Fruit fly (Drosophila melanogaster) whole organism, adult: ENCODE measurements around the gene GstD6.
A peak's percentile ranks its signal among the peaks of the same experiment; 100 is the strongest.

ENCODE experiments used
- CG11617 ChIP-seq: fragments of 200-800 bp; sonication (Bioruptor generic); optimal IDR thresholded peaks from 2 replicates; lab custom pipeline; 2017; ENCODE audit warnings: mild to moderate bottlenecking, missing biosample characterization, missing genetic modification reagents, missing genetic modification characterization
- CG12768 ChIP-seq: fragments of 200-800 bp; sonication (Bioruptor generic); optimal IDR thresholded peaks from 2 replicates; lab custom pipeline; 2017; ENCODE audit warnings: missing biosample characterization, missing genetic modification characterization, mild to moderate bottlenecking, moderate library complexity, missing genetic modification reagents
- CG14711 ChIP-seq: fragments of 200-800 bp; sonication (Bioruptor generic); optimal IDR thresholded peaks from 2 replicates; lab custom pipeline; 2018; ENCODE audit warnings: missing biosample characterization, mild to moderate bottlenecking, missing genetic modification characterization, moderate library complexity
- CG1620 ChIP-seq: fragments of 200-800 bp; sonication (Bioruptor generic); optimal IDR thresholded peaks from 2 replicates; lab custom pipeline; 2016; ENCODE audit warnings: missing biosample characterization, missing genetic modification characterization
- CG33017 ChIP-seq: fragments of 200-800 bp; sonication (Bioruptor generic); optimal IDR thresholded peaks from 2 replicates; lab custom pipeline; 2018; ENCODE audit warnings: missing biosample characterization, mild to moderate bottlenecking, missing genetic modification characterization, moderate library complexity
- CG5204 ChIP-seq: fragments of 200-800 bp; sonication (Bioruptor generic); optimal IDR thresholded peaks from 2 replicates; lab custom pipeline; 2016; ENCODE audit warnings: missing biosample characterization, missing genetic modification characterization
- CG7045 ChIP-seq: fragments of 200-800 bp; sonication (Bioruptor generic); optimal IDR thresholded peaks from 2 replicates; lab custom pipeline; 2017; ENCODE audit warnings: missing biosample characterization, mild to moderate bottlenecking, missing genetic modification characterization
- CG7101 ChIP-seq: fragments of 200-800 bp; sonication (Bioruptor generic); optimal IDR thresholded peaks from 2 replicates; lab custom pipeline; 2018; ENCODE audit warnings: missing biosample characterization, mild to moderate bottlenecking, missing genetic modification characterization, moderate library complexity
- Clk ChIP-seq: fragments of 200-800 bp; sonication (Bioruptor generic); optimal IDR thresholded peaks from 2 replicates; lab custom pipeline; 2017; ENCODE audit warnings: missing biosample characterization, missing genetic modification characterization
- Crg-1 ChIP-seq: fragments of 200-800 bp; sonication (Bioruptor generic); optimal IDR thresholded peaks from 2 replicates; lab custom pipeline; 2016; ENCODE audit warnings: missing biosample characterization, missing genetic modification characterization
- Hr96 ChIP-seq: fragments of 200-800 bp; sonication (Bioruptor generic); optimal IDR thresholded peaks from 2 replicates; lab custom pipeline; 2016; ENCODE audit warnings: missing biosample characterization, missing genetic modification characterization
- Mnt ChIP-seq: fragments of 200-800 bp; sonication (Bioruptor generic); optimal IDR thresholded peaks from 2 replicates; lab custom pipeline; 2016; ENCODE audit warnings: missing biosample characterization, mild to moderate bottlenecking, missing genetic modification characterization
- bab1 ChIP-seq: fragments of 200-800 bp; sonication (Bioruptor generic); optimal IDR thresholded peaks from 3 replicates; lab custom pipeline; 2019; ENCODE audit warnings: missing biosample characterization, mild to moderate bottlenecking, missing genetic modification characterization, moderate library complexity
- cic ChIP-seq: fragments of 200-800 bp; sonication (Bioruptor generic); optimal IDR thresholded peaks from 2 replicates; lab custom pipeline; 2017; ENCODE audit warnings: missing biosample characterization, mild to moderate bottlenecking, missing genetic modification characterization, moderate library complexity
- cnc ChIP-seq, 2 experiments: fragments of >200 bp; optimal IDR thresholded peaks; 2 replicates each; lab custom pipeline; 2017
- kay ChIP-seq: fragments of 200-800 bp; sonication (Bioruptor generic); peaks from one replicate; lab custom pipeline; 2016; ENCODE audit warnings: missing biosample characterization, missing genetic modification characterization, borderline replicate concordance
- ovo ChIP-seq: fragments of 200-800 bp; sonication (Bioruptor generic); optimal IDR thresholded peaks from 2 replicates; lab custom pipeline; 2016; ENCODE audit warnings: missing biosample characterization, missing genetic modification characterization
- pad ChIP-seq: fragments of 200-800 bp; sonication (Bioruptor generic); optimal IDR thresholded peaks from 3 replicates; lab custom pipeline; 2017; ENCODE audit warnings: missing biosample characterization, missing genetic modification characterization, mild to moderate bottlenecking, moderate library complexity, missing genetic modification reagents
- tj ChIP-seq: fragments of 200-800 bp; sonication (Bioruptor generic); optimal IDR thresholded peaks from 3 replicates; lab custom pipeline; 2017; ENCODE audit warnings: missing biosample characterization, mild to moderate bottlenecking, missing genetic modification characterization, moderate library complexity
- toe ChIP-seq: fragments of 200-800 bp; sonication (Bioruptor generic); optimal IDR thresholded peaks from 2 replicates; lab custom pipeline; 2016; ENCODE audit warnings: missing biosample characterization, missing genetic modification characterization

GstD6 gene

DNA sequence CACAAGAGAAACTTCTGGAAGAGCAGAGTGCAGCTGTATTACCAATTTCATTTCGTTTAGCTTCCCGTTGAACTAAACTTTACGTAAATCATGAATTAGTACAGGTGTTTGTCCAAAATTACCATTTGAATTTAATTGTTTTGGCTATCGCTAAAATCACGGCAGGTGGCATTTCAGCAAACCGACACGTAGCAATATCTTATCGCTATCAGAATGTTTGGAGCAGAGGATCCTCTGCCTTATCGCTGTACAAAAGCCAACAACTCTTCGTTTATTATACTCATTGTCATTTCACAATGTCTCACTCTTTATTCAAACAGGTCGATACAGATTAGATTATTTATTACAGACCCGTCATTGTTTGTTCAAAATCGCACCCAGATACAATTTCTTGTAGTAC is 11.0 kb upstream of the GstD6 start:
- TF ChIP-seq ovo (no peak), CG11617 (GFP tag; lab: Kevin White, UChicago) (no peak), cic (GFP tag; lab: Kevin White, UChicago) (peak; percentile 26), kay (peak; percentile 8), Mnt (no peak)

DNA sequence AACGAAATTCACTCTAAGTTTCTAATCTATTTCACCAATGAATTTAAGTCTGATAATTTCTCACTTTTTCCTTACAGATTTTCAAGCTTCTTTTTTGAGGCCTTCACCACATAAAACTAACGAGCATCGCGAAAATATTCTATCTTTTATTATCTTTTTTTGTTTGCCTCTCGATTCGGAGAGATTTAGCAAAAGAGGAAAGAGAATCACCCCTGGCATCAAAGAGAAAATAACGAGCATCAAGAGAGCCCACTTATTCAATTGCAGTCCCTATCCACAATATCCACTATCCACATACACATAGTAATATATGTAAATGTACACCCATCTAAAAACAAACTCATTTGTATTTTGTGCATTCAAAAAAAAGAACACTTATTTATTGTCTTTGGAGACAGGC is 9.5 kb upstream of the GstD6 start, which contains the start of gene GstD9:
GstD9 (minus strand) TSS at position 101 of the 400 bp plus-strand sequence.
- no peak for TF ChIP-seq ovo
- no peak for TF ChIP-seq kay
- TF ChIP-seq Hr96 (GFP tag; lab: Kevin White, UChicago) = no peak
- no peak for TF ChIP-seq bab1 (GFP tag; lab: Kevin White, UChicago)
- TF ChIP-seq Mnt = no peak
- TF ChIP-seq CG12768 (GFP tag; lab: Kevin White, UChicago) = no peak
- no peak for TF ChIP-seq cnc (optimal IDR thresholded peaks at IDR 0.05; lab: Kevin White, UChicago)
- TF ChIP-seq CG7101 (tag; lab: Kevin White, UChicago) = no peak
- TF ChIP-seq Crg-1 = no peak
- TF ChIP-seq pad (GFP tag; lab: Kevin White, UChicago) = no peak
- TF ChIP-seq toe (GFP tag; lab: Kevin White, UChicago) = no peak
- TF ChIP-seq CG11617 (GFP tag; lab: Kevin White, UChicago) = no peak
- no peak for TF ChIP-seq CG14711
- no peak for TF ChIP-seq CG33017 (tag; lab: Kevin White, UChicago)
- no peak for TF ChIP-seq CG7045 (GFP tag; lab: Kevin White, UChicago)
- no peak for TF ChIP-seq CG1620 (GFP tag; lab: Kevin White, UChicago)
- no peak for TF ChIP-seq cic (GFP tag; lab: Kevin White, UChicago)

DNA sequence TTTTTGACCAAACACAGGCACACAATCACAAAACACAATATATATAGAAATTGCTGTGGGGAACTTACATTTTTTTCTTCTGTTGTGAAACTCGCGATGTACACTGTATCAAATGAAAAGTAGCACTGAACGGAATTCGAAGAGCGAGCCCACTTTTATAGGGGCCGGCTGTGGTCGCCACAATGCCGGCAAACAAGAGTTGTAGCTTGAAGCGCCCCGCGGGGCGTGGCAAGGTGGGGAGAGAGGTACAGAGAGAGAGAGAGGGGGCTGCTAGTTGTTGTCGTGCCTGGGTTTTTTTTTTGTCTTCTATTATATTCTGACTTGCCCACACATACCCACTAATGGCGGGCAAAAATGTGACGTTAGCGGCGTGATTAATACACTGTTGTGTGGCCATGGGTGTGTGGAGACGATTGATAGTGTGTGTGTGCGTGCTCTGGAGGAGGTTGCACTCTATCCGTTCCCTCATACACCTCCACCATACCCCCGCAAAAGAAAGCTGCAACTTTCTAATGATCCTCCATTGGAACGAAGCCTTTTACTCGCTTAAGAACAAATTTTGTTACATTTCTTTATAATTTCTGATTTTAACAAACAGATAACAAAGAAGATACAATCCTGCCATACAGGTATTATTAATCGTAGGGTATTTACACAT is 7.7 kb upstream of the GstD6 start, which contains the start of gene GstD1:
GstD1 (minus strand) TSS at position 134 of the 658 bp plus-strand sequence.
- TF ChIP-seq Crg-1 (no peak), Mnt (peak; percentile 90), CG12768 (GFP tag; lab: Kevin White, UChicago) (peak; percentile 92), Hr96 (GFP tag; lab: Kevin White, UChicago) (peak; percentile 48), CG7045 (GFP tag; lab: Kevin White, UChicago) (peak; percentile 60), kay (peak; percentile 97), CG14711 (peak; percentile 13), CG7101 (tag; lab: Kevin White, UChicago) (peak; percentile 56), toe (GFP tag; lab: Kevin White, UChicago) (peak; percentile 81), bab1 (GFP tag; lab: Kevin White, UChicago) (peak; percentile 80), pad (GFP tag; lab: Kevin White, UChicago) (peak; percentile 49), Clk (GFP tag; lab: Kevin White, UChicago) (peak; percentile 92), CG5204 (peak; percentile 54), CG1620 (GFP tag; lab: Kevin White, UChicago) (peak; percentile 69), ovo (peak; percentile 89), cnc (optimal IDR thresholded peaks at IDR 0.05; lab: Kevin White, UChicago) (peak in 1 of 2 experiments; percentile 85), CG11617 (GFP tag; lab: Kevin White, UChicago) (peak; percentile 69), cic (GFP tag; lab: Kevin White, UChicago) (peak; percentile 97), tj (GFP tag; lab: Kevin White, UChicago) (peak; percentile 67), CG33017 (tag; lab: Kevin White, UChicago) (peak; percentile 23)

DNA sequence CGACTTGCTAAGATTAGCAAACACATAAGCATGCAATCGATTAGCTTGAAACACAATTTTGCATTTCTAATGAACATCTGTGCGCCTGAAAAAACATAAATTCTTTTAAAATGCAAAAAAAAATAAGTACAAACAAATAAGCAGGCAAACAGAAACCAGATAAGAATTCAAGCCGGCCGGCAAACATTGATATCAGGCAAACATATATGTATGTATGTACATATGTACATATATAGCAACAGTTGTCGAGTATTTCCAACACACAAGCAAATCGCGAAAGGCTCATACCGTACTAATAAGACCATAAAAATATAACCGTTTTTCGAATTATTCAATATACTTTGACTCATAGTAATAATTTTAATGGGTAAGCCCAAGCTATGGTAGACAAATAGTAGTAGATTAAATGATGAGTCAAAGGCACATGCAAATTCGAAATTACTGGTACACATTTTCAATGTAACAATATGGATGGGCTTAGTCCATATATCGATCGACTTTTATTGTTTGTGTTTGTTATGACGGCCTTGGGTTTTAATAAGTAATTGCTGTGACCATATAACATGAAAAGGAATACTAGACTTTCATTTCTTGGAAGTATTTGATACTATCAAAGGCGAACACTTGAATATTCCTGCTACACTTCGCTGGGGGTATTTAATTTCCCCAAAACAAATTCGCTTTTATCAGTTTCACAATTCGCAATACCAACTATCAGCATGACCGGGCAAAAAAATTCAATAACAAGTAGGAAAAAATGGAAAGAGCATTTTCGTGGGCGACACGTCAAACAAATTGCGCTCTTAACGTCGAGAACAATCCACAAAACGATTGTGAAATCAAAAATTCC is 6.9 kb upstream of the GstD6 start:
- TF ChIP-seq CG14711 (peak; percentile 12), CG5204 (peak; percentile 8), Crg-1 (no peak), cnc (optimal IDR thresholded peaks at IDR 0.05; lab: Kevin White, UChicago) (peak; percentile 91 to 97), kay (peak; percentile 90), Clk (GFP tag; lab: Kevin White, UChicago) (no peak)

DNA sequence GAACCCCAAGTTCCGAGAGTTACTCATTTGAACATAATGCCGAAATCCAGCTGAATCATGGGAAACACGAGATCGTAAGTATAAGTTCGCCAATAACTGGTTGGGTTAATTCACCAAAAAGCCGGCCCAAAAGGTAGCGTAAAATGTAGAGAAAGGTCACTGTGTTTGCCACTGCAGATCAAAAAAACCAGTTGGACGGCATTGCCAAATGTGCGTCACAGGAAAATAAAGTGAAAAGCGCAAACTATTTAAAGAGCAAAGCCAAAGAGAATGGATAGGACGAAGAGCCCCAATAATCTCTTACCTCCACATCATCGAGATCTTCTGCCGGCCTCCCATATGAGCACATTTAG is 6.3 kb upstream of the GstD6 start:
- TF ChIP-seq CG14711 (no peak), tj (GFP tag; lab: Kevin White, UChicago) (peak; percentile 51)

DNA sequence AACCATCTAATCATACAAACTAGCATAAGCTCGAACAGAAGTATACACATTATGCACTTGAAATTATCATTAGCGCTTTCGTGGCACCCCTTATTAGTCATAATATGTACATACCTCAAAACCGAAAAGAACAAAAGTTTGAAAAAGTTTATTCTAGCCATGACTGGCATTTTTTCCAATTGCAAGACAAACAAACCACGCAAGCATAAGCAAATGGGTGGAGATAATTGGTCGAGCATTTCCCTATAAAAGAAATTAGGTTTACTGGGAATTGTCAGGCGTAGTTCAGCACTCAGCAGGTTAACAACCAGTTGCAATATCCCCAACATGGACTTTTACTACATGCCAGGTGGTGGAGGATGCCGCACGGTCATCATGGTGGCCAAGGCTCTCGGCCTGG is 5.3 kb upstream of the GstD6 start, which contains the start of gene GstD2:
GstD2 (plus strand) TSS at position 301 of the 400 bp plus-strand sequence.
- TF ChIP-seq cnc (optimal IDR thresholded peaks at IDR 0.05; lab: Kevin White, UChicago) (peak in 1 of 2 experiments; percentile 48), toe (GFP tag; lab: Kevin White, UChicago) (no peak), CG5204 (no peak)

DNA sequence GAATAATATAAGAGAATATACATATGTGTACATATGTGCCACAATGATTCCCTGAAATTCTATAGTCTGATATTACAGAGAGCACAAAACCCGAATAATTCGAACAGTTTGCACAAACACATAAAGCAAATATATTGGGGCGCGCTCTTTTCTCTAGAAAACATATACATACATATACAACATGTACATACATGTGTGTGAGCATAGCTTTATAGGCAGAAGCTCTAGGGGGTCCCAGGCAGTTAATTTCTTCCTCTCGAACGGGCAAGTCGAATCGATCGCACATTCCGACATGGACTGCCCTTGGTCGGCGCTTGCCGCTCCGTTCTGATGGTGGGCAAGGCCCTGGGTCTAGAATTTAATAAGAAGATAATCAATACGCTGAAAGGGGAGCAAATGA is 4.1 kb upstream of the GstD6 start, which contains the start of gene GstD3:
GstD3 (plus strand) TSS at position 269 of the 400 bp plus-strand sequence.
- TF ChIP-seq CG11617 (GFP tag; lab: Kevin White, UChicago) = no peak
- no peak for TF ChIP-seq CG5204
- no peak for TF ChIP-seq Mnt
- TF ChIP-seq kay = peak; percentile 50
- TF ChIP-seq cnc (optimal IDR thresholded peaks at IDR 0.05; lab: Kevin White, UChicago) = no peak
- TF ChIP-seq CG7101 (tag; lab: Kevin White, UChicago) = no peak
- TF ChIP-seq Crg-1 = no peak
- no peak for TF ChIP-seq CG12768 (GFP tag; lab: Kevin White, UChicago)
